Fruit fly (Drosophila melanogaster) whole organism, prepupa: Measurements from ENCODE around the gene CG8476.
A peak's percentile ranks its signal among the peaks of the same experiment; 100 is the strongest.

Experiments
- Blimp-1 ChIP-seq: fragments of 200-800 bp; sonication (Bioruptor generic); optimal IDR thresholded peaks from 3 replicates; lab custom pipeline; 2017; ENCODE audit warnings: missing biosample characterization, missing genetic modification characterization, mild to moderate bottlenecking, moderate library complexity, missing genetic modification reagents
- CG10669 ChIP-seq: fragments of 200-800 bp; sonication (Bioruptor generic); optimal IDR thresholded peaks from 3 replicates; lab custom pipeline; 2018; ENCODE audit warnings: missing biosample characterization, mild to moderate bottlenecking, missing genetic modification characterization, moderate library complexity
- CG11294 ChIP-seq: fragments of 200-800 bp; sonication (Bioruptor generic); IDR thresholded peaks from 2 replicates; pipeline ENCODE4 v1.3.6; 2022; ENCODE audit warnings: missing biosample characterization, missing genetic modification characterization
- CG11902 ChIP-seq: fragments of 200-800 bp; sonication (Bioruptor generic); optimal IDR thresholded peaks from 3 replicates; lab custom pipeline; 2016; ENCODE audit warnings: missing biosample characterization, missing genetic modification characterization
- CG15336 ChIP-seq: fragments of 200-800 bp; sonication (Bioruptor generic); IDR thresholded peaks from 2 replicates; pipeline ENCODE4 v1.3.6; 2022; ENCODE audit warnings: missing biosample characterization, missing genetic modification characterization
- CG16779 ChIP-seq: fragments of 200-800 bp; sonication (Bioruptor generic); optimal IDR thresholded peaks from 3 replicates; lab custom pipeline; 2017; ENCODE audit warnings: missing biosample characterization, mild to moderate bottlenecking, missing genetic modification characterization
- CG3032 ChIP-seq: fragments of 200-800 bp; optimal IDR thresholded peaks from 2 replicates; lab custom pipeline; 2019; ENCODE audit warnings: missing biosample characterization, mild to moderate bottlenecking, missing genetic modification characterization, moderate library complexity
- CG31627 ChIP-seq: fragments of 200-800 bp; sonication (Bioruptor generic); optimal IDR thresholded peaks from 3 replicates; lab custom pipeline; 2016; ENCODE audit warnings: missing biosample characterization, missing genetic modification characterization
- CG32006 ChIP-seq: fragments of 200-800 bp; sonication (Bioruptor generic); optimal IDR thresholded peaks from 3 replicates; lab custom pipeline; 2017; ENCODE audit warnings: missing biosample characterization, mild to moderate bottlenecking, missing genetic modification characterization
- CG34406 ChIP-seq: fragments of 200-800 bp; sonication (Bioruptor generic); optimal IDR thresholded peaks from 3 replicates; lab custom pipeline; 2016; ENCODE audit warnings: missing biosample characterization, missing genetic modification characterization
- CG3919 ChIP-seq: fragments of 200-800 bp; sonication (Bioruptor generic); optimal IDR thresholded peaks from 3 replicates; lab custom pipeline; 2016; ENCODE audit warnings: missing biosample characterization, missing genetic modification characterization
- CG4318 ChIP-seq: fragments of 200-800 bp; sonication (Bioruptor generic); optimal IDR thresholded peaks from 3 replicates; lab custom pipeline; 2017; ENCODE audit warnings: missing biosample characterization, mild to moderate bottlenecking, missing genetic modification characterization
- CG6163 ChIP-seq: fragments of 200-800 bp; sonication (Bioruptor generic); IDR thresholded peaks from 3 replicates; pipeline ENCODE4 v1.3.6; 2022; ENCODE audit warnings: missing biosample characterization, missing genetic modification characterization
- CG6792 ChIP-seq: fragments of 200-800 bp; sonication (Bioruptor generic); optimal IDR thresholded peaks from 3 replicates; lab custom pipeline; 2016; ENCODE audit warnings: missing biosample characterization, missing genetic modification characterization
- CG6808 ChIP-seq: fragments of 200-800 bp; sonication (Bioruptor generic); optimal IDR thresholded peaks from 3 replicates; lab custom pipeline; 2017; ENCODE audit warnings: missing biosample characterization, missing genetic modification characterization, mild to moderate bottlenecking, moderate library complexity, missing genetic modification reagents
- CG6854 ChIP-seq: fragments of 200-800 bp; sonication (Bioruptor generic); optimal IDR thresholded peaks from 2 replicates; lab custom pipeline; 2017; ENCODE audit warnings: missing biosample characterization, mild to moderate bottlenecking, missing genetic modification characterization
- CG7368 ChIP-seq: fragments of 200-800 bp; sonication (Bioruptor generic); optimal IDR thresholded peaks from 3 replicates; lab custom pipeline; 2016; ENCODE audit warnings: missing biosample characterization, missing genetic modification characterization
- CG8119 ChIP-seq: fragments of 200-800 bp; sonication (Bioruptor generic); IDR thresholded peaks from 3 replicates; pipeline ENCODE4 v1.3.6; 2022; ENCODE audit warnings: missing biosample characterization, missing genetic modification characterization
- CG8319 ChIP-seq: fragments of 200-800 bp; sonication (Bioruptor generic); optimal IDR thresholded peaks from 3 replicates; lab custom pipeline; 2016; ENCODE audit warnings: missing biosample characterization, missing genetic modification characterization
- CG8632 ChIP-seq: fragments of 200-800 bp; sonication (Bioruptor generic); optimal IDR thresholded peaks from 3 replicates; lab custom pipeline; 2016; ENCODE audit warnings: missing biosample characterization, missing genetic modification characterization
- Eip75B ChIP-seq: fragments of 200-800 bp; sonication (Bioruptor generic); optimal IDR thresholded peaks from 3 replicates; lab custom pipeline; 2016; ENCODE audit warnings: missing biosample characterization, missing genetic modification characterization
- Eip78C ChIP-seq: fragments of 200-800 bp; sonication (Bioruptor generic); peaks from one replicate; lab custom pipeline; 2016; ENCODE audit warnings: missing biosample characterization, missing genetic modification characterization
- Eip93F ChIP-seq: fragments of 200-800 bp; sonication (Bioruptor generic); optimal IDR thresholded peaks from 2 replicates; lab custom pipeline; 2016; ENCODE audit warnings: missing biosample characterization, mild to moderate bottlenecking, missing genetic modification characterization
- Ets21C ChIP-seq: fragments of 200-800 bp; sonication (Bioruptor generic); optimal IDR thresholded peaks from 3 replicates; lab custom pipeline; 2016; ENCODE audit warnings: missing biosample characterization, missing genetic modification characterization
- Gug ChIP-seq: fragments of 200-800 bp; sonication (Bioruptor generic); IDR thresholded peaks from 2 replicates; pipeline ENCODE4 v1.3.6; 2022; ENCODE audit warnings: missing biosample characterization, missing genetic modification characterization
- Hr38 ChIP-seq: sonication (Bioruptor generic); optimal IDR thresholded peaks from 2 replicates; lab custom pipeline; 2016; ENCODE audit warnings: missing biosample characterization, missing genetic modification characterization
- Hr39 ChIP-seq: fragments of 200-800 bp; sonication (Bioruptor generic); optimal IDR thresholded peaks from 2 replicates; lab custom pipeline; 2016; ENCODE audit warnings: missing biosample characterization, missing genetic modification characterization
- Hr4 ChIP-seq: fragments of 200-800 bp; sonication (Bioruptor generic); optimal IDR thresholded peaks from 3 replicates; lab custom pipeline; 2016; ENCODE audit warnings: missing biosample characterization, missing genetic modification characterization
- Lpt ChIP-seq: fragments of 200-800 bp; sonication (Bioruptor generic); optimal IDR thresholded peaks from 3 replicates; lab custom pipeline; 2016; ENCODE audit warnings: missing biosample characterization, missing genetic modification characterization
- Met ChIP-seq: fragments of 200-800 bp; sonication (Bioruptor generic); optimal IDR thresholded peaks from 3 replicates; lab custom pipeline; 2016; ENCODE audit warnings: missing biosample characterization, missing genetic modification characterization
- OdsH ChIP-seq: fragments of 200-800 bp; sonication (Bioruptor generic); optimal IDR thresholded peaks from 3 replicates; lab custom pipeline; 2016; ENCODE audit warnings: missing biosample characterization, missing genetic modification characterization
- Smox ChIP-seq: fragments of 200-800 bp; sonication (Bioruptor generic); optimal IDR thresholded peaks from 3 replicates; lab custom pipeline; 2016; ENCODE audit warnings: missing biosample characterization, missing genetic modification characterization
- Sox102F ChIP-seq: fragments of 200-800 bp; sonication (Bioruptor generic); optimal IDR thresholded peaks from 2 replicates; lab custom pipeline; 2016; ENCODE audit warnings: missing biosample characterization, mild to moderate bottlenecking, missing genetic modification characterization
- Sox14 ChIP-seq: fragments of 200-800 bp; sonication (Bioruptor generic); optimal IDR thresholded peaks from 3 replicates; lab custom pipeline; 2016; ENCODE audit warnings: missing biosample characterization, missing genetic modification characterization
- cyc ChIP-seq: fragments of 200-800 bp; sonication (Bioruptor generic); optimal IDR thresholded peaks from 3 replicates; lab custom pipeline; 2016; ENCODE audit warnings: missing biosample characterization, missing genetic modification characterization
- dac ChIP-seq: fragments of 200-800 bp; sonication (Bioruptor generic); optimal IDR thresholded peaks from 2 replicates; lab custom pipeline; 2017; ENCODE audit warnings: missing biosample characterization, mild to moderate bottlenecking, missing genetic modification characterization
- dsx ChIP-seq: fragments of 200-800 bp; optimal IDR thresholded peaks from 3 replicates; lab custom pipeline; 2019; ENCODE audit warnings: missing biosample characterization, mild to moderate bottlenecking, missing genetic modification characterization, moderate library complexity; ENCODE audit not compliant: poor library complexity, severe bottlenecking
- eg ChIP-seq: fragments of 200-800 bp; sonication (Bioruptor generic); IDR thresholded peaks from 3 replicates; pipeline ENCODE4 v1.3.6; 2022; ENCODE audit warnings: missing biosample characterization, missing genetic modification characterization
- esn ChIP-seq: fragments of 200-800 bp; sonication (Bioruptor generic); optimal IDR thresholded peaks from 2 replicates; lab custom pipeline; 2016; ENCODE audit warnings: missing biosample characterization, mild to moderate bottlenecking, missing genetic modification characterization, moderate library complexity
- fd59A ChIP-seq: fragments of 200-800 bp; sonication (Bioruptor generic); optimal IDR thresholded peaks from 2 replicates; lab custom pipeline; 2017; ENCODE audit warnings: missing biosample characterization, mild to moderate bottlenecking, missing genetic modification characterization, missing genetic modification reagents
- fd85E ChIP-seq: fragments of 200-800 bp; sonication (Bioruptor generic); optimal IDR thresholded peaks from 3 replicates; lab custom pipeline; 2016; ENCODE audit warnings: missing biosample characterization, missing genetic modification characterization
- fkh ChIP-seq: fragments of 200-800 bp; sonication (Bioruptor generic); optimal IDR thresholded peaks from 3 replicates; lab custom pipeline; 2017; ENCODE audit warnings: missing biosample characterization, mild to moderate bottlenecking, missing genetic modification characterization, moderate library complexity
- lz ChIP-seq: fragments of 200-800 bp; sonication (Bioruptor generic); optimal IDR thresholded peaks from 3 replicates; lab custom pipeline; 2016; ENCODE audit warnings: missing biosample characterization, missing genetic modification characterization
- net ChIP-seq: fragments of 200-800 bp; sonication (Bioruptor generic); optimal IDR thresholded peaks from 3 replicates; lab custom pipeline; 2016; ENCODE audit warnings: missing biosample characterization, missing genetic modification characterization
- pdm3 ChIP-seq: fragments of 200-800 bp; sonication (Bioruptor generic); optimal IDR thresholded peaks from 3 replicates; lab custom pipeline; 2016; ENCODE audit warnings: missing biosample characterization, missing genetic modification characterization
- salr ChIP-seq, 2 experiments: fragments of 200-800 bp; sonication (Bioruptor generic); optimal IDR thresholded peaks; 3 replicates each; lab custom pipeline; 2016 to 2018; ENCODE audit warnings: missing biosample characterization in 2 of 2, missing genetic modification characterization in 2 of 2, mild to moderate bottlenecking in 1 of 2
- spab ChIP-seq: fragments of 200-800 bp; sonication (Bioruptor generic); optimal IDR thresholded peaks from 2 replicates; lab custom pipeline; 2017; ENCODE audit warnings: missing biosample characterization, mild to moderate bottlenecking, missing genetic modification characterization, missing genetic modification reagents
- ss ChIP-seq, 2 experiments: fragments of 200-800 bp; sonication (Bioruptor generic); optimal IDR thresholded peaks; 2 replicates in 1 of 2; 3 replicates in 1 of 2; lab custom pipeline; 2017 to 2018; ENCODE audit warnings: mild to moderate bottlenecking in 2 of 2, missing biosample characterization in 2 of 2, missing genetic modification characterization in 2 of 2, moderate library complexity in 1 of 2
- svp ChIP-seq: fragments of 200-800 bp; sonication (Bioruptor generic); peaks from one replicate; lab custom pipeline; 2016; ENCODE audit warnings: missing biosample characterization, missing genetic modification characterization
- topi ChIP-seq: fragments of 200-800 bp; sonication (Bioruptor generic); optimal IDR thresholded peaks from 3 replicates; lab custom pipeline; 2016; ENCODE audit warnings: missing biosample characterization, missing genetic modification characterization
- vri ChIP-seq: fragments of 200-800 bp; sonication (Bioruptor generic); optimal IDR thresholded peaks from 3 replicates; lab custom pipeline; 2016; ENCODE audit warnings: missing biosample characterization, mild to moderate bottlenecking, missing genetic modification characterization

The CG8476 gene

DNA sequence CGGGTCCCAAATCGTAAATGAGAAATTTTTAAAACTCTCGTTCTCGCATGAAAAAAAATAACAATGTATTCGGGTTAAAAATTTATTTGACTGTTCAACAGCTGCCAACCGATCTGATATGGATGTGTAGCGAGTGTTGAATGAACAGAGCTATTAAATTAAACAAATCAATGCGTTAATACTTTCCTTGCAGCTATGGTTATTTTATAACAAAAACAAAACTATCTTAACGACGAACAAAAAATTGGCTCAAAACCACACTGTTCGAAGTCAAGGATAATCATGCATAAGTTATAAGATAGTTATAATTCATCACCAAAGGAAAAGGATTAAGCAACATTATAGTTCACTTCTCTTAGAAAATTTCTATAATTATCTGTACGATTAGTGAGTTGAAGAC is at the start of gene CG8476:
Gene CG8476, minus strand, starts transcription at position 101 of the 400 bp plus-strand sequence.
- peak; percentile 43 for TF ChIP-seq svp (GFP tag; lab: Kevin White, UChicago)
- no peak for TF ChIP-seq topi

DNA sequence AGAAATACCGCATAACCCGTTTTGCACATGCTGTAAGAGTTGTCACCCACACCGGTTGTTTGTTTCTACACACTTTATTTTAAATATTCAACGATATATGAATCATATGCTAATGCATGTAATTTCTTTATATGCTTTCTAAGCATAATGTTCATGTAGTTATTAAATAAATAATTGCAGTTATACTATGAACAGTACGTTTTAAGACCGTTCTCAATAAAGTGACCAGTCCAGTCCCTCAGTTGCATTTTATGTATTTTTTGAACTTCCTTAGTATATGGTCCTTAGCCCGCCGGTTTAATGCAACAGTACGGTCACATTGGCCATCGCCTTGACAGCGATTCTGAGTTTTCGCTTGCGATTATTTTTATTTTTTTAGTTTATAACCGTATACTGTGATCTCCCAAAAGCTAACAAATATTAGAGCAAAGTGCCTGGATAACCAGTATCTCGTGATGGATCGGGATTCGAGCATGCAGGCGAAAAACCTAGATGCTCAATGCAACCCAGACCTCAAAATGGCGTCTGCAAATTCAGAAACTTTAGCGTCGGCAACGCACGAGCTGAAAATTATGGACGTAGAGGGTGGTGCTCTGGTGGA is 43.8 kb upstream of the CG8476 start, which contains the start of gene Ravus:
Gene Ravus, minus strand, starts transcription at position 1 of the 601 bp plus-strand sequence.
- TF ChIP-seq Eip75B (GFP tag; lab: Kevin White, UChicago): no peak
- TF ChIP-seq CG32006 (GFP tag; lab: Kevin White, UChicago): no peak
- peak; percentile 20 for TF ChIP-seq CG7368
- no peak for TF ChIP-seq CG8319
- no peak for TF ChIP-seq Eip93F (GFP tag; lab: Kevin White, UChicago)
- TF ChIP-seq CG6808: no peak
- TF ChIP-seq ss (GFP tag; optimal IDR thresholded peaks at IDR 0.05; lab: Kevin White, UChicago): no peak
- TF ChIP-seq Hr38 (GFP tag; lab: Kevin White, UChicago): no peak
- TF ChIP-seq fd59A (GFP tag; lab: Kevin White, UChicago): no peak
- TF ChIP-seq Sox102F (GFP tag; lab: Kevin White, UChicago): no peak
- peak; percentile 76 for TF ChIP-seq Eip78C
- TF ChIP-seq Met (GFP tag; lab: Kevin White, UChicago): no peak
- TF ChIP-seq vri: no peak
- TF ChIP-seq esn (GFP tag; lab: Kevin White, UChicago): peak; percentile 61
- TF ChIP-seq pdm3 (GFP tag; lab: Kevin White, UChicago): no peak
- TF ChIP-seq salr (GFP tag; optimal IDR thresholded peaks at IDR 0.05; lab: Kevin White, UChicago): no peak
- peak; percentile 15 for TF ChIP-seq CG6792 (GFP tag; lab: Kevin White, UChicago)
- no peak for TF ChIP-seq Hr4 (GFP tag; lab: Kevin White, UChicago)
- TF ChIP-seq Sox14 (GFP tag; lab: Kevin White, UChicago): peak; percentile 69
- TF ChIP-seq Lpt (GFP tag; lab: Kevin White, UChicago): no peak
- TF ChIP-seq spab (GFP tag; lab: Kevin White, UChicago): no peak
- no peak for TF ChIP-seq CG16779
- no peak for TF ChIP-seq CG4318 (GFP tag; lab: Kevin White, UChicago)
- peak; percentile 52 for TF ChIP-seq cyc (GFP tag; lab: Kevin White, UChicago)
- TF ChIP-seq fkh (GFP tag; lab: Kevin White, UChicago): no peak
- no peak for TF ChIP-seq net (GFP tag; lab: Kevin White, UChicago)
- TF ChIP-seq CG34406 (GFP tag; lab: Kevin White, UChicago): no peak
- TF ChIP-seq OdsH (GFP tag; lab: Kevin White, UChicago): no peak
- no peak for TF ChIP-seq Ets21C
- no peak for TF ChIP-seq dac (GFP tag; lab: Kevin White, UChicago)
- no peak for TF ChIP-seq CG15336 (GFP tag; lab: Robert Waterston, UW)
- no peak for TF ChIP-seq Hr39 (GFP tag; lab: Kevin White, UChicago)
- peak; percentile 70 for TF ChIP-seq CG31627
- no peak for TF ChIP-seq CG3919 (GFP tag; lab: Kevin White, UChicago)
- TF ChIP-seq lz (GFP tag; lab: Kevin White, UChicago): no peak
- TF ChIP-seq CG6854: no peak
- TF ChIP-seq CG6163 (GFP tag; lab: Robert Waterston, UW): no peak
- no peak for TF ChIP-seq dsx (GFP tag; lab: Kevin White, UChicago)
- TF ChIP-seq Gug (GFP tag; lab: Robert Waterston, UW): no peak
- TF ChIP-seq Smox (GFP tag; lab: Kevin White, UChicago): no peak
- peak; percentile 63 for TF ChIP-seq CG3032
- no peak for TF ChIP-seq CG8119 (GFP tag; lab: Robert Waterston, UW)
- TF ChIP-seq Blimp-1 (GFP tag; lab: Kevin White, UChicago): no peak
- peak; percentile 30; the same call in 1 of the 3 replicates for TF ChIP-seq eg
- no peak for TF ChIP-seq CG8632 (GFP tag; lab: Kevin White, UChicago)
- no peak for TF ChIP-seq CG10669 (GFP tag; lab: Kevin White, UChicago)
- no peak for TF ChIP-seq fd85E (GFP tag; lab: Kevin White, UChicago)
- TF ChIP-seq CG11294 (GFP tag; lab: Robert Waterston, UW): no peak
- no peak for TF ChIP-seq CG11902 (GFP tag; lab: Kevin White, UChicago)
